ENCODE assay signal across 5 fruit fly cellular contexts in genomic region chr3R:10093252-10094030, dm6.
TF ChIP-seq lines count a peak whose summit lies in the region.

No protein-coding gene starts in this region.

- peak; percentile 44 for TF ChIP-seq CTCF in whole organism, embryonic (GFP tag; optimal IDR thresholded peaks at IDR 0.05; lab: Kevin White, UChicago)

TF ChIP-seq in whole organism, adult, 20 proteins besides CTCF, POLR2A, EP300 and RAD21:
- TF ChIP-seq CG11617 (GFP tag; optimal IDR thresholded peaks at IDR 0.05; lab: Kevin White, UChicago) (peak; percentile 40), kay (GFP tag; lab: Kevin White, UChicago; ENCODE audit: borderline replicate concordance) (peak; percentile 98), tj (GFP tag; optimal IDR thresholded peaks at IDR 0.05; lab: Kevin White, UChicago) (peak; percentile 57), CG14711 (tag; optimal IDR thresholded peaks at IDR 0.05; lab: Kevin White, UChicago) (no peak), CG33017 (tag; optimal IDR thresholded peaks at IDR 0.05; lab: Kevin White, UChicago) (peak; percentile 52), CG7101 (tag; optimal IDR thresholded peaks at IDR 0.05; lab: Kevin White, UChicago) (peak; percentile 49), cic (GFP tag; optimal IDR thresholded peaks at IDR 0.05; lab: Kevin White, UChicago) (peak; percentile 85), cnc (optimal IDR thresholded peaks at IDR 0.05; lab: Kevin White, UChicago) (peak in 1 of 2 experiments; percentile 32), CG5204 (GFP tag; optimal IDR thresholded peaks at IDR 0.05; lab: Kevin White, UChicago) (no peak), toe (GFP tag; optimal IDR thresholded peaks at IDR 0.05; lab: Kevin White, UChicago) (no peak), CG7045 (GFP tag; optimal IDR thresholded peaks at IDR 0.05; lab: Kevin White, UChicago) (peak; percentile 17), Mnt (GFP tag; optimal IDR thresholded peaks at IDR 0.05; lab: Kevin White, UChicago) (peak; percentile 77), CG12768 (GFP tag; optimal IDR thresholded peaks at IDR 0.05; lab: Kevin White, UChicago) (peak; percentile 59)
TF ChIP-seq in whole organism, adult: peak in this region for 10.

TF ChIP-seq in whole organism, embryonic, 481 proteins besides CTCF, POLR2A, EP300 and RAD21 (continues in another document):
- TF ChIP-seq CG13894 (tag; optimal IDR thresholded peaks at IDR 0.05; lab: Kevin White, UChicago) (peak; percentile 27), HmgZ (tag; optimal IDR thresholded peaks at IDR 0.05; lab: Kevin White, UChicago) (peak; percentile 45), pan (optimal IDR thresholded peaks at IDR 0.05; lab: Kevin White, UChicago) (no peak), pan (GFP tag; optimal IDR thresholded peaks at IDR 0.05 in 1 of 2, IDR thresholded peaks at IDR 0.05 in 1 of 2) (peak in 1 of 2 experiments; percentile 14), CG6813 (GFP tag; optimal IDR thresholded peaks at IDR 0.05; lab: Kevin White, UChicago) (peak; percentile 50), Jarid2 (GFP tag; optimal IDR thresholded peaks at IDR 0.05; lab: Kevin White, UChicago) (peak; percentile 88), scrt (GFP tag; optimal IDR thresholded peaks at IDR 0.05; lab: Kevin White, UChicago) (peak; percentile 1), toy (GFP tag; IDR thresholded peaks at IDR 0.05; lab: Robert Waterston, UW) (no peak), CG6654 (GFP tag; optimal IDR thresholded peaks at IDR 0.05; lab: Kevin White, UChicago) (no peak), Deaf1 (tag; optimal IDR thresholded peaks at IDR 0.05; lab: Kevin White, UChicago) (peak; percentile 55), nau (GFP tag; optimal IDR thresholded peaks at IDR 0.05; lab: Kevin White, UChicago) (peak; percentile 55), disco-r (GFP tag; optimal IDR thresholded peaks at IDR 0.05; lab: Kevin White, UChicago) (no peak), CG17385 (GFP tag; optimal IDR thresholded peaks at IDR 0.05; lab: Kevin White, UChicago) (peak; percentile 23), Trl (optimal IDR thresholded peaks at IDR 0.05; lab: Kevin White, UChicago) (peak; percentile 83 to 91), Trl (GFP tag; optimal IDR thresholded peaks at IDR 0.05; lab: Kevin White, UChicago) (no peak), CG3163 (GFP tag; optimal IDR thresholded peaks at IDR 0.05; lab: Kevin White, UChicago) (peak; percentile 9), crp (GFP tag; optimal IDR thresholded peaks at IDR 0.05; lab: Kevin White, UChicago) (peak in 1 of 2 experiments; percentile 58), CG15269 (tag; optimal IDR thresholded peaks at IDR 0.05; lab: Kevin White, UChicago) (peak; percentile 40), Hmr (GFP tag; optimal IDR thresholded peaks at IDR 0.05; lab: Kevin White, UChicago) (peak; percentile 28)

TF ChIP-seq in whole organism, prepupa, 60 proteins besides CTCF, POLR2A, EP300 and RAD21 (continues in another document):
- no peak for TF ChIP-seq Lpt (GFP tag; optimal IDR thresholded peaks at IDR 0.05; lab: Kevin White, UChicago)
- no peak for TF ChIP-seq Hr39 (GFP tag; optimal IDR thresholded peaks at IDR 0.05; lab: Kevin White, UChicago)
- no peak; the same call in 2 of the 3 replicates for TF ChIP-seq CG8119 (GFP tag; IDR thresholded peaks at IDR 0.05; lab: Robert Waterston, UW)
- peak; percentile 52; the same call in 1 of the 3 replicates for TF ChIP-seq eg (GFP tag; IDR thresholded peaks at IDR 0.05; lab: Robert Waterston, UW)
- TF ChIP-seq Eip78C (GFP tag; lab: Kevin White, UChicago), result peak; percentile 34
- peak; percentile 66 for TF ChIP-seq CG16779 (tag; optimal IDR thresholded peaks at IDR 0.05; lab: Kevin White, UChicago)
- TF ChIP-seq CG15336 (GFP tag; IDR thresholded peaks at IDR 0.05; lab: Robert Waterston, UW), result peak; percentile 29; the same call in 1 of the 2 replicates
- no peak for TF ChIP-seq dac (GFP tag; optimal IDR thresholded peaks at IDR 0.05; lab: Kevin White, UChicago)
- TF ChIP-seq CG6163 (GFP tag; IDR thresholded peaks at IDR 0.05; lab: Robert Waterston, UW), result no peak
- TF ChIP-seq achi (GFP tag; optimal IDR thresholded peaks at IDR 0.05; lab: Kevin White, UChicago), result no peak
- TF ChIP-seq fkh (GFP tag; optimal IDR thresholded peaks at IDR 0.05; lab: Kevin White, UChicago), result peak; percentile 38
- peak; percentile 3 for TF ChIP-seq net (GFP tag; optimal IDR thresholded peaks at IDR 0.05; lab: Kevin White, UChicago)
- no peak for TF ChIP-seq Ets21C (GFP tag; optimal IDR thresholded peaks at IDR 0.05; lab: Kevin White, UChicago)
- TF ChIP-seq Blimp-1 (GFP tag; optimal IDR thresholded peaks at IDR 0.05; lab: Kevin White, UChicago), result no peak
- no peak for TF ChIP-seq Smox (GFP tag; optimal IDR thresholded peaks at IDR 0.05; lab: Kevin White, UChicago)
- peak in 1 of 2 experiments; percentile 38 for TF ChIP-seq ss (GFP tag; optimal IDR thresholded peaks at IDR 0.05; lab: Kevin White, UChicago)
- peak; percentile 12 for TF ChIP-seq CG6276 (GFP tag; optimal IDR thresholded peaks at IDR 0.05; lab: Kevin White, UChicago)
- TF ChIP-seq CG6808 (GFP tag; optimal IDR thresholded peaks at IDR 0.05; lab: Kevin White, UChicago), result peak; percentile 7
- no peak for TF ChIP-seq OdsH (GFP tag; optimal IDR thresholded peaks at IDR 0.05; lab: Kevin White, UChicago)
- TF ChIP-seq lz (GFP tag; optimal IDR thresholded peaks at IDR 0.05; lab: Kevin White, UChicago), result no peak
- TF ChIP-seq CG7368 (GFP tag; optimal IDR thresholded peaks at IDR 0.05; lab: Kevin White, UChicago), result no peak

TF ChIP-seq in whole organism, pupa, 21 proteins besides CTCF, POLR2A, EP300 and RAD21:
- TF ChIP-seq CG15710 (tag; optimal IDR thresholded peaks at IDR 0.05; lab: Kevin White, UChicago) (no peak), CG12605 (GFP tag; IDR thresholded peaks at IDR 0.05; lab: Robert Waterston, UW) (peak; percentile 64; the same call in 1 of the 2 replicates), CG4496 (GFP tag; IDR thresholded peaks at IDR 0.05; lab: Robert Waterston, UW) (peak; percentile 76), EcR (GFP tag; optimal IDR thresholded peaks at IDR 0.05; lab: Kevin White, UChicago) (peak; percentile 11), Pif1A (GFP tag; optimal IDR thresholded peaks at IDR 0.05; lab: Kevin White, UChicago) (no peak), Ets98B (GFP tag; IDR thresholded peaks at IDR 0.05; lab: Robert Waterston, UW) (peak; percentile 58; the same call in 1 of the 2 replicates), CG8301 (tag; optimal IDR thresholded peaks at IDR 0.05; lab: Kevin White, UChicago) (no peak)

TF ChIP-seq in whole organism, wandering third instar larva, 38 proteins besides CTCF, POLR2A, EP300 and RAD21:
- TF ChIP-seq GATAd (GFP tag; optimal IDR thresholded peaks at IDR 0.05; lab: Kevin White, UChicago), result no peak
- TF ChIP-seq Dif (GFP tag; optimal IDR thresholded peaks at IDR 0.05; lab: Kevin White, UChicago; ENCODE audit: partially characterized antibody), result peak; percentile 66
